Worm (Caenorhabditis elegans) whole organism, L2 larva: ENCODE results near the gene mspn-1.

Source experiments
- C34F6.9 ChIP-seq: fragments of 150-350 bp; optimal IDR thresholded peaks from 2 replicates; lab custom pipeline; 2014; ENCODE audit warnings: missing biosample characterization, missing genetic modification characterization
- R02D3.7 ChIP-seq: fragments of 150-350 bp; optimal IDR thresholded peaks from 2 replicates; lab custom pipeline; 2014; ENCODE audit warnings: missing biosample characterization, missing genetic modification characterization
- Y55F3AM.14 ChIP-seq: fragments of 200-800 bp; sonication (Bioruptor generic); optimal IDR thresholded peaks from 2 replicates; lab custom pipeline; 2018; ENCODE audit warnings: mild to moderate bottlenecking, missing genetic modification characterization, missing compliant biosample characterization
- ZK546.5 ChIP-seq: sonication (generic microtip); optimal IDR thresholded peaks from 2 replicates; lab custom pipeline; 2017; ENCODE audit warnings: missing biosample characterization, missing genetic modification characterization
- alr-1 ChIP-seq: fragments of 150-350 bp; optimal IDR thresholded peaks from 2 replicates; lab custom pipeline; 2014; ENCODE audit warnings: missing biosample characterization, missing genetic modification characterization
- aly-2 ChIP-seq: fragments of 150-350 bp; optimal IDR thresholded peaks from 2 replicates; lab custom pipeline; 2014; ENCODE audit warnings: missing biosample characterization, missing genetic modification characterization
- ama-1 ChIP-seq: fragments of 150-350 bp; optimal IDR thresholded peaks from 2 replicates; lab custom pipeline; 2018; ENCODE audit warnings: inconsistent platforms
- blmp-1 ChIP-seq: sonication (generic microtip); optimal IDR thresholded peaks from 2 replicates; lab custom pipeline; 2017; ENCODE audit warnings: missing genetic modification characterization, mild to moderate bottlenecking, missing compliant biosample characterization, antibody characterized with exemption, moderate library complexity; ENCODE audit not compliant: insufficient read depth
- ceh-16 ChIP-seq: fragments of 150-350 bp; optimal IDR thresholded peaks from 2 replicates; lab custom pipeline; 2014; ENCODE audit warnings: missing biosample characterization, missing genetic modification characterization
- dmd-4 ChIP-seq: sonication (generic microtip); optimal IDR thresholded peaks from 2 replicates; lab custom pipeline; 2017; ENCODE audit warnings: missing biosample characterization, missing genetic modification characterization
- egl-27 ChIP-seq: sonication (generic microtip); optimal IDR thresholded peaks from 3 replicates; lab custom pipeline; 2017; ENCODE audit warnings: missing biosample characterization, missing genetic modification reagents, missing genetic modification characterization
- gmeb-1 ChIP-seq: fragments of 150-350 bp; optimal IDR thresholded peaks from 2 replicates; lab custom pipeline; 2014; ENCODE audit warnings: missing biosample characterization, missing genetic modification characterization
- nhr-10 ChIP-seq: sonication (generic microtip); optimal IDR thresholded peaks from 2 replicates; lab custom pipeline; 2017; ENCODE audit warnings: missing biosample characterization, missing genetic modification characterization
- nhr-11 ChIP-seq: fragments of 150-350 bp; optimal IDR thresholded peaks from 2 replicates; lab custom pipeline; 2014; ENCODE audit warnings: missing biosample characterization, missing genetic modification characterization
- nhr-12 ChIP-seq: fragments of 150-350 bp; optimal IDR thresholded peaks from 2 replicates; lab custom pipeline; 2014; ENCODE audit warnings: missing biosample characterization, missing genetic modification characterization
- nhr-129 ChIP-seq: fragments of 150-350 bp; optimal IDR thresholded peaks from 2 replicates; lab custom pipeline; 2014; ENCODE audit warnings: missing biosample characterization, missing genetic modification characterization
- nhr-23 ChIP-seq: fragments of 150-350 bp; optimal IDR thresholded peaks from 2 replicates; lab custom pipeline; 2014; ENCODE audit warnings: missing biosample characterization, missing genetic modification reagents, missing genetic modification characterization
- nhr-25 ChIP-seq: fragments of 150-350 bp; sonication (generic microtip); optimal IDR thresholded peaks from 3 replicates; lab custom pipeline; 2014; ENCODE audit warnings: missing biosample characterization, missing genetic modification characterization
- nhr-6 ChIP-seq: fragments of 150-350 bp; optimal IDR thresholded peaks from 2 replicates; lab custom pipeline; 2014; ENCODE audit warnings: missing biosample characterization, missing genetic modification characterization
- nhr-77 ChIP-seq: fragments of 150-350 bp; optimal IDR thresholded peaks from 2 replicates; lab custom pipeline; 2014; ENCODE audit warnings: missing biosample characterization, missing genetic modification characterization
- peb-1 ChIP-seq: fragments of 150-350 bp; optimal IDR thresholded peaks from 2 replicates; lab custom pipeline; 2014; ENCODE audit warnings: missing biosample characterization, missing genetic modification characterization
- skn-1 ChIP-seq: sonication (generic microtip); optimal IDR thresholded peaks from 2 replicates; lab custom pipeline; 2017; ENCODE audit warnings: missing biosample characterization, missing genetic modification characterization
- unc-62 ChIP-seq: fragments of 150-350 bp; optimal IDR thresholded peaks from 2 replicates; lab custom pipeline; 2014; ENCODE audit warnings: missing biosample characterization, missing genetic modification reagents, missing genetic modification characterization
- ztf-1 ChIP-seq: fragments of 200-800 bp; sonication (Bioruptor generic); conservative IDR thresholded peaks from 2 replicates; pipeline ENCODE4 v1.3.6; 2022; ENCODE audit warnings: missing genetic modification characterization, missing compliant biosample characterization
- ztf-11 ChIP-seq: sonication (generic microtip); optimal IDR thresholded peaks from 2 replicates; lab custom pipeline; 2017; ENCODE audit warnings: missing biosample characterization, missing genetic modification characterization

Gene mspn-1

ce11 chrIV:10128906-10129386 is 48.8 kb upstream of the mspn-1 start, which contains the start of the genes gtbp-1 and K08F4.3 (continued):
- TF ChIP-seq alr-1 (tag; lab: Kevin White, UChicago) (no peak), nhr-129 (peak; percentile 90), nhr-10 (tag; lab: Kevin White, UChicago) (no peak), Y55F3AM.14 (GFP tag; lab: Kevin White, UChicago) (no peak)

- TF ChIP-seq aly-2 (tag; lab: Kevin White, UChicago) (no peak), R02D3.7 (tag; lab: Kevin White, UChicago) (no peak), ceh-16 (no peak), blmp-1 (tag; lab: Kevin White, UChicago) (no peak), ama-1 (lab: Kevin White, UChicago) (no peak), peb-1 (tag; lab: Kevin White, UChicago) (no peak), nhr-129 (no peak), nhr-12 (tag; lab: Kevin White, UChicago) (no peak)
These were observed 47.8 kb upstream of the mspn-1 start, which contains the start of gene glt-3 for ce11 chrIV:10129957-10130356. TSS of gene glt-3 (plus strand) at chrIV:10130257.

DNA sequence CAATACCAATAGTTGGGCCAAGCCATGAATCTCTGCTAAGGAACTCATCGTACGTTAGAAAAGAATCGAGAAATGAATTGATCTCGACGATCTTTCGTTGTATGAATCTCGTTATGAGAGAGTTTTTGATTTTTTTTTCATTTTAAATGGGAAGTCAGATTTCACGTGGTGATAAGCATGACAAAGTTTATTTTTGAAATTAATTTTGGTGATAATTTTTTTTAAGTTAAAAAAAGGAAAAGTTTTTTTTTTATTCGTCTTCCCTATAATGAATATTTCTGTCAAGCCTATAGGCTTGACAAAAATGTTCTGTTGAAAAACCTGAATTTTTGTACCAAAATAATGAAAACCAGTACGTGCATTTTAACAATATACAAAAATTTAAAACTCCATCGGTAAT is 42.0 kb upstream of the mspn-1 start, which contains the start of gene K08F4.5:
TSS of gene K08F4.5 (minus strand) at position 101 of the 400 bp plus-strand sequence.
- TF ChIP-seq ztf-11 (tag; lab: Kevin White, UChicago) (no peak), nhr-11 (tag; lab: Kevin White, UChicago) (no peak), unc-62 (GFP tag; lab: Kevin White, UChicago) (no peak), ztf-1 (GFP tag; lab: Robert Waterston, UW) (no peak), nhr-6 (no peak), gmeb-1 (tag; lab: Kevin White, UChicago) (no peak)
- TF ChIP-seq, all 48 proteins: peak for 0

- TF ChIP-seq egl-27 (tag; lab: Kevin White, UChicago): no peak
These were observed 40.0 kb upstream of the mspn-1 start, which contains the start of gene K08F4.12 for ce11 chrIV:10137804-10138203. TSS of gene K08F4.12 (plus strand) at chrIV:10138104.

DNA sequence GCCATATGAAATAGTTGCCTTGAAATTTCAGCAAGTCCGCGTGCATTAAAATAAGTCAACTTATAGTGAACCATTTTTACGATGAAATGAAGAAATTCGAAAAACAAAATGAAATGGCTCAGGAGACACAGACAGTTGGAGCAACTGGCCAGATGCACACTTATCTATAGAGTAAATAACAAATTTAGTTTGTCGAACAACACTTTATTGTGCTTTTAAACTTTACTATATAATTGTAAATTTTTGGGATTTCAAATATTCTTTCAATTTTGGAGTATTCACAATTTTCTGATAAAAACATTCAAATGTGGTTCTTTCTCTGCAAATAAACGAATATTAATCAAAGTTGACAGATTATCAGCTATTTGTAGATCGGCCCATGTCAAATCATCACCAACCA is 37.6 kb upstream of the mspn-1 start, which contains the start of gene gst-3:
TSS of gene gst-3 (minus strand) at position 101 of the 400 bp plus-strand sequence.
- TF ChIP-seq nhr-25 (tag; lab: Kevin White, UChicago): no peak
- no peak for TF ChIP-seq unc-62 (GFP tag; lab: Kevin White, UChicago)

DNA sequence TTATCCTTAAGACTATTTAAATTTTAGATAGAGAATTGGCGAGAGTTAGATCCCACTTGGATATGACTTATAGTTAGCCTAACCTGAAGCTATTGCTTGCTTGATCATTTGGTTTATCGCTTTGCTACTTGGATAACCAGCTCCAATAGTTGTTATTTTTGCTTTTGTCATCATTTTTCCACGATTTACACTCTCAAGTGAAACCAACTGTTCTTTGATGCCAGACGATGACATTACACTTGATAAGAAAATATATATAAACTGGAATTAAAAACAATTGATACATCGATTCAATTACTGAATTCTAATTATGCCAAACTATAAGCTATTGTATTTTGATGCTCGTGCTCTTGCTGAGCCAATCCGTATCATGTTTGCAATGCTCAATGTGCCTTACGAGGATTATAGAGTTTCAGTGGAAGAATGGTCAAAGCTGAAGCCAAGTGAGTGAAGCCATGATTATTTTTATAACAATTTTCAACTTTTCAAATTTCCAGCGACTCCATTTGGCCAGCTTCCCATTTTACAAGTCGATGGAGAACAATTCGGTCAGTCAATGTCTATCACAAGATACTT is 35.8 kb upstream of the mspn-1 start, which contains the start of the genes gst-2, gst-4 and dhs-12:
TSS of gene gst-2 (minus strand) at position 132 of the 576 bp plus-strand sequence.
TSS of gene gst-4 (plus strand) at position 296 of the 576 bp plus-strand sequence.
TSS of gene dhs-12 (plus strand) at position 526 of the 576 bp plus-strand sequence.
- TF ChIP-seq ztf-1 (GFP tag; lab: Robert Waterston, UW) (no peak), nhr-23 (tag; lab: Kevin White, UChicago) (no peak), skn-1 (tag; lab: Kevin White, UChicago) (peak; percentile 93), C34F6.9 (no peak), peb-1 (tag; lab: Kevin White, UChicago) (no peak)

DNA sequence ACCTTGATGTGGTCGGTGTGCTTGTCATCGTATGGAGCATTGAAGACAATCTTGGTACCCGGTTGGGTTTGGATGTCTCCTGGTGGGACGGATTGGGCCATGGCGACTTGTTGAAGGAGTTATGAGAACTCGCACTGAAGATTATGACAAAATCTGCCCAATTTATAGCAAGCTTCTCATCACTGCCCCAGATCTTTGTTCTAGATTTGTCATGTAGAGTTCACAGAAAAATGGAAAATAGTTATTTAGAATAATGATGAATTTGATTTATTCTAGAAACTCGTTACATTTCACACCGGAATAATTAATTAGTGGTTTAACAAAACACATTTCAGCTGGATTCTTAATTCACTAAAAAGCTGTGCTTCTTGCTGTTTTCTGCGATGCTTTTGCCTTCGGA is 34.1 kb upstream of the mspn-1 start, which contains the start of gene msp-38:
TSS of gene msp-38 (minus strand) at position 101 of the 400 bp plus-strand sequence.
- no peak for TF ChIP-seq Y55F3AM.14 (GFP tag; lab: Kevin White, UChicago)

DNA sequence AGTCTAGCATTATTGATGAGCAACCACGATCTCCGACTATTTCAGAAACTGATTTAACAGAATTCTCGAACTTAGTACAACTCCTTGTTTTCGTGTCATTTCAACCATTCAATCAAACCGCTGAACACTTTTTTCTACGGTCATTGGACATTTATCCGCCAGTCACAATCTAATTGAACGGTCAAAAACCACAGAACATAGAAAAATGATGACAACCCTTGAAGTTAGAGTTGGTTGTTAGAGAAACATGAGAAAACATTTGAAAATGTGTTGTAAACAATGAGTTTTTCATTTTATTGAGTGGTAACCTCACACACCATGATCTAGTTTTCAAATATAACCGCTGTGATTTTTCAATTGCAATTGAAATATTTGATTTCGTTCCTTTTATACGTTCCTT is 33.3 kb upstream of the mspn-1 start:
- TF ChIP-seq skn-1 (tag; lab: Kevin White, UChicago) (peak; percentile 78), dmd-4 (tag; lab: Kevin White, UChicago) (no peak)

ce11 chrIV:10144909-10145308 is 32.9 kb upstream of the mspn-1 start:
- TF ChIP-seq ceh-16 (no peak), nhr-77 (tag; lab: Kevin White, UChicago) (no peak), ZK546.5 (tag; lab: Kevin White, UChicago) (no peak), gmeb-1 (tag; lab: Kevin White, UChicago) (no peak)
